Worm (Caenorhabditis elegans) whole organism, young adult: ENCODE data around the gene Y62H9A.8.
A peak's percentile ranks its signal among the peaks of the same experiment; 100 is the strongest.

Experiments used
- Y95B8A.8 ChIP-seq: fragments of 200-800 bp; sonication (Bioruptor generic); IDR thresholded peaks from 2 replicates; pipeline ENCODE4 v1.3.6; 2022; ENCODE audit warnings: missing genetic modification reagents, missing genetic modification characterization, missing compliant biosample characterization
- ama-1 ChIP-seq, 3 experiments: fragments of 150-350 bp in 1 of 3; sonication (generic microtip) in 2 of 3; optimal IDR thresholded peaks; 2 replicates each; lab custom pipeline; 2014 to 2018; ENCODE audit warnings: missing biosample characterization in 2 of 3, missing genetic modification characterization in 2 of 3, missing genetic modification reagents in 2 of 3
- bed-2 ChIP-seq: fragments of 200-800 bp; sonication (Bioruptor generic); IDR thresholded peaks from 2 replicates; pipeline ENCODE4 v1.3.6; 2022; ENCODE audit warnings: missing genetic modification reagents, missing genetic modification characterization, missing compliant biosample characterization
- hlh-26 ChIP-seq: fragments of 200-800 bp; sonication (Bioruptor generic); conservative IDR thresholded peaks from 2 replicates; pipeline ENCODE4 v1.3.6; 2022; ENCODE audit warnings: missing genetic modification reagents, missing genetic modification characterization, missing compliant biosample characterization
- hrde-1 ChIP-seq: sonication (generic microtip); optimal IDR thresholded peaks from 2 replicates; lab custom pipeline; 2016; ENCODE audit warnings: missing genetic modification characterization, mild to moderate bottlenecking, missing compliant biosample characterization, moderate library complexity, missing genotype, missing genetic modification reagents, borderline replicate concordance
- mel-28 ChIP-seq: sonication (generic microtip); optimal IDR thresholded peaks from 2 replicates; lab custom pipeline; 2016; ENCODE audit warnings: borderline replicate concordance, mild to moderate bottlenecking, missing genetic modification characterization, missing compliant biosample characterization
- nfya-2 ChIP-seq: fragments of 200-800 bp; sonication (Bioruptor generic); IDR thresholded peaks from 2 replicates; pipeline ENCODE4 v1.3.6; 2022; ENCODE audit warnings: missing genetic modification reagents, missing genetic modification characterization, missing compliant biosample characterization
- nhr-80 ChIP-seq: sonication (generic microtip); optimal IDR thresholded peaks from 2 replicates; lab custom pipeline; 2016; ENCODE audit warnings: missing genetic modification characterization, missing compliant biosample characterization
- unc-130 ChIP-seq: sonication (generic microtip); optimal IDR thresholded peaks from 2 replicates; lab custom pipeline; 2016; ENCODE audit warnings: missing genetic modification reagents, missing genetic modification characterization, missing compliant biosample characterization

DNA sequence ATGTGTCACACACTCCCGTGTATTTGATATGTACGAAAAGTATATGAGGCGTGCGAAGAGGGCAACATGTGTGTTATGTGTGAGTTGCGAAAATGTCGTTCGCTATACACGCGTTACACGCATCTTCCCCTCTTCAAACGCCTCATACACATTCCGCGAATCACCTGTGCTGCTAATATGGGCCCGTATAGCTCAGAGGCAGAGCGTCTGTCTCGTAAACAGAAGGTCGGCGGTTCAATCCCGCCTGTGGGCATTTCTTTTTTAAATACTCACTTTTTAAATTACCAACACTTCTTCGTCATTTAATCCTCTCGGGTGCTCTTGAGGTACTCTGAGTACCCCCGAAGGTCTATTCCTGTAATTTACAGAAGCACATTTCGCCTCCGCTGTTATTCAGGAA lies 41.3 kb upstream of the Y62H9A.8 start:
- TF ChIP-seq ama-1 (optimal IDR thresholded peaks at IDR 0.05; lab: Kevin White, UChicago) (no peak), ama-1 (GFP tag; optimal IDR thresholded peaks at IDR 0.05; lab: Kevin White, UChicago) (peak in 1 of 2 experiments; percentile 25), nhr-80 (tag; lab: Kevin White, UChicago) (no peak), unc-130 (GFP tag; lab: Kevin White, UChicago) (no peak), nfya-2 (no peak), Y95B8A.8 (GFP tag; lab: Robert Waterston, UW) (no peak), hlh-26 (GFP tag; lab: Robert Waterston, UW) (no peak), bed-2 (GFP tag; lab: Robert Waterston, UW) (no peak), hrde-1 (tag; lab: Kevin White, UChicago) (peak; percentile 17), mel-28 (no peak)
